Fruit fly (Drosophila melanogaster): Measurements from ENCODE around the gene ppk28.

ppk28 gene

DNA sequence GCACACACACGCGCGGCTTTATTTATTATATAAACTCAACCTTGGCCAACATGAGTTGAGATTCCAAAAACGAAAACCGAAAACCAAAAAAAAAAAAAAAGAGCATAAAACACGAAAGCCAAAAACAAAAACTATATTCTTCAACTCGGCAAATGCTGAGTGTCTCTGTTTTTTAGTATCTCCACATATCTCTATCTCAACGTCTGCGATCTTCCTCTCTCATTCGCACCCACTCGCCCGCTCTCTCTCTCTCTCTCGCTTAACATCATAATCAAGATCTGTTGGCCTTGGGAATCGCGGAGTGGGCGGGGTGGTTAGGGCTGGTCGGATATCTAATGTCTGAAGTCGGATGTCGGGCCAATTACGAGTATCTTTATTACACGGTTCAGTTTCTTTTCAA lies 25.6 kb upstream of the ppk28 start (continued):
- no peak for TF ChIP-seq sc (optimal IDR thresholded peaks at IDR 0.05)
- no peak for TF ChIP-seq sc (GFP tag; optimal IDR thresholded peaks at IDR 0.05)
- no peak for TF ChIP-seq CG12071 (GFP tag; optimal IDR thresholded peaks at IDR 0.05)
- TF ChIP-seq sd (tag; optimal IDR thresholded peaks at IDR 0.05) = peak; percentile 75
- no peak for TF ChIP-seq dmrt11E (tag; optimal IDR thresholded peaks at IDR 0.05)
- peak; percentile 37; the same call in 1 of the 3 replicates for TF ChIP-seq sr (GFP tag; IDR thresholded peaks at IDR 0.05)
- TF ChIP-seq vnd (GFP tag; IDR thresholded peaks at IDR 0.05; ENCODE audit: partially characterized antibody) = no peak
- no peak for TF ChIP-seq pita (GFP tag; optimal IDR thresholded peaks at IDR 0.05)
- peak; percentile 58 for TF ChIP-seq Med (GFP tag)
- no peak for TF ChIP-seq exex (tag; optimal IDR thresholded peaks at IDR 0.05)
- no peak for TF ChIP-seq cwo (GFP tag; optimal IDR thresholded peaks at IDR 0.05)
- no peak for TF ChIP-seq fd3F (GFP tag; optimal IDR thresholded peaks at IDR 0.05)
- TF ChIP-seq h (optimal IDR thresholded peaks at IDR 0.05) = no peak
- TF ChIP-seq vvl (GFP tag; IDR thresholded peaks at IDR 0.05) = 0 out of 2 replicates have a peak, but pooled peaks have one; percentile 18
- TF ChIP-seq sna (GFP tag; IDR thresholded peaks at IDR 0.05; ENCODE audit: partially characterized antibody) = no peak
- no peak for TF ChIP-seq pzg (GFP tag; optimal IDR thresholded peaks at IDR 0.05)
- no peak for TF ChIP-seq Side (GFP tag; optimal IDR thresholded peaks at IDR 0.05)
- TF ChIP-seq amos (GFP tag; IDR thresholded peaks at IDR 0.05; ENCODE audit: partially characterized antibody) = no peak
- no peak; the same call in 1 of the 2 replicates for TF ChIP-seq chm (GFP tag; IDR thresholded peaks at IDR 0.05)
- no peak for TF ChIP-seq Hr78 (GFP tag; optimal IDR thresholded peaks at IDR 0.05)
- TF ChIP-seq CG9876 (GFP tag; optimal IDR thresholded peaks at IDR 0.05) = no peak
- TF ChIP-seq peb (GFP tag; IDR thresholded peaks at IDR 0.05) = no peak
- TF ChIP-seq CG15514 (GFP tag; optimal IDR thresholded peaks at IDR 0.05) = no peak
- no peak for TF ChIP-seq E2f2 (GFP tag; IDR thresholded peaks at IDR 0.05)
- no peak for TF ChIP-seq CG7839 (tag; optimal IDR thresholded peaks at IDR 0.05)
- TF ChIP-seq CG1529 (GFP tag; optimal IDR thresholded peaks at IDR 0.05) = no peak
- TF ChIP-seq CG6854 (GFP tag; optimal IDR thresholded peaks at IDR 0.05) = no peak
- TF ChIP-seq Tbp (GFP tag; optimal IDR thresholded peaks at IDR 0.05) = no peak
- TF ChIP-seq kay (GFP tag; optimal IDR thresholded peaks at IDR 0.05) = no peak
- peak; percentile 76; the same call in 2 of the 3 replicates for TF ChIP-seq z (GFP tag; IDR thresholded peaks at IDR 0.05)
- TF ChIP-seq Dip2 (GFP tag; IDR thresholded peaks at IDR 0.05) = no peak
- no peak for TF ChIP-seq chn (GFP tag; optimal IDR thresholded peaks at IDR 0.05)
- TF ChIP-seq Bgb (GFP tag; IDR thresholded peaks at IDR 0.05; ENCODE audit: partially characterized antibody) = no peak
- TF ChIP-seq run (tag; optimal IDR thresholded peaks at IDR 0.05) = no peak
- TF ChIP-seq CG8765 (GFP tag; IDR thresholded peaks at IDR 0.05) = no peak
- no peak for TF ChIP-seq CG10321 (GFP tag; IDR thresholded peaks at IDR 0.05)
- peak; percentile 86 for TF ChIP-seq grn (GFP tag; optimal IDR thresholded peaks at IDR 0.05)
- peak; percentile 53 for TF ChIP-seq abd-A (tag; optimal IDR thresholded peaks at IDR 0.05)
- no peak for TF ChIP-seq onecut (GFP tag; IDR thresholded peaks at IDR 0.05)
- no peak for TF ChIP-seq Xrp1 (GFP tag; IDR thresholded peaks at IDR 0.05)
- no peak for TF ChIP-seq Hr51 (GFP tag; optimal IDR thresholded peaks at IDR 0.05)
- TF ChIP-seq vfl (GFP tag; optimal IDR thresholded peaks at IDR 0.05) = no peak
- TF ChIP-seq Rx (GFP tag; IDR thresholded peaks at IDR 0.05) = no peak
- no peak for TF ChIP-seq inv (GFP tag; IDR thresholded peaks at IDR 0.05; ENCODE audit: partially characterized antibody)
- no peak for TF ChIP-seq Mrtf (GFP tag; IDR thresholded peaks at IDR 0.05)
- no peak for TF ChIP-seq CG1792 (GFP tag; optimal IDR thresholded peaks at IDR 0.05)
- no peak for TF ChIP-seq HLH4C (GFP tag; IDR thresholded peaks at IDR 0.05; ENCODE audit: partially characterized antibody)
- TF ChIP-seq CG1832 (GFP tag; optimal IDR thresholded peaks at IDR 0.05) = peak; percentile 79
- TF ChIP-seq CG15601 (tag; optimal IDR thresholded peaks at IDR 0.05) = no peak

Measured in whole organism, embryonic.